Fruit fly (Drosophila melanogaster) S2 (cell line): ENCODE results near the gene AlaRS.

Source experiments
- CG8478 ChIP-seq: fragments of >200 bp; optimal IDR thresholded peaks from 2 replicates; lab custom pipeline; 2018
- CTCF ChIP-seq, 2 experiments: fragments of >200 bp; optimal IDR thresholded peaks; 2 replicates each; lab custom pipeline; 2018

DNA sequence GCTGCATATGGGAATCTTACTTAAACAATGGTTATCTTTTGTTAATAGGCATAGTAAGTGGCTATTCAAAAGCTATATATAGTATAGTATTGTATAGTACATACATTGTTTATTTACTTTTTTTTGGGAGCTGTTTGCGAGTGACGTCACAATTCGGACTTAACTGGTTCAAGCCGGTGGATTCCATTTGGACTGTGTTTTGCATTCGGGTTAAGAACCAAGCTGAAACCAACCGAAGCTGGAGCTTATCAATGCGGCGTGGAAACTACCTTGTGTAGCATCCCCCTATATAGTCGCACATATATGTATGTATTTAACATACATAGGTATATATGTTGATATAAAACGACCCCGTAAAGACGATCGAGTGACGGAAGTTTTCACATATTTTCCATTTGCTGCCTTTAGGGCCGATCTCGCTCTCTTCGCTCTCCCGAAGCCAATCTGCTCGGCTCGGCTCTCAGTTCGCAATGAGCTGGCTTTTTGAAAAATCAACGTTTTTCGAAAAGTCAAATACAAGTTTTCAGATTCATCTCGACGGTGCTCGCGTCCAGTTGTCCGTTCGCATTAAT lies 53.0 kb downstream of the AlaRS start:
- TF ChIP-seq CG8478 (lab: Kevin White, UChicago) (no peak), CTCF (optimal IDR thresholded peaks at IDR 0.05; lab: Kevin White, UChicago) (no peak)
